Fruit fly (Drosophila melanogaster) whole organism: ENCODE data around the gene CG15043.

Source experiments
- pan ChIP-seq: fragments of >200 bp; optimal IDR thresholded peaks from 2 replicates; lab custom pipeline; 2017
- psq ChIP-seq: fragments of >200 bp; optimal IDR thresholded peaks from 2 replicates; lab custom pipeline; 2017

DNA sequence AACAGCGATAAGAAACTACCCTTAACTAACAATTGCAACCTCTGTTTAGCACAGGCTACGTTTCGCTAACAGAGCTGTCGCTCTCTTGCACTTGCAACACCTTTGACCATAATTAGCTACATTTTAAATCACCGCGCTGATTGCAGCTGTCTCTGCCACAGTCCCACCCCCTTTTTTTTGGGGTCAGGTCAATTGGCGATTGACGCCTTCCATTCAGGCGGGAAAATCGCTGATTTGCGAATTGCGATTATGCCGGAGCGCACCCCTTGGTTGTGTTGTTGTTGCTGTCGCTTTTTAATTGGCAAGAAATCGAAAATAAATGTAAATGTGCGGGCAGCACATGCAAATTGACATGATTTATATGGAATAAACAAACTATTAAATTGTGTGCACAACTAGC is 49.4 kb upstream of the CG15043 start:
- TF ChIP-seq psq (lab: Kevin White, UChicago) (no peak), pan (lab: Kevin White, UChicago) (no peak)
